Worm (Caenorhabditis elegans): ENCODE measurements around the gene paic-1.

The paic-1 gene

ce11 chrII:4358765-4359164, 13.6 kb downstream of the paic-1 start, which contains the start of gene lat-2:
lat-2 (plus strand) TSS chrII:4359065.
- no peak for TF ChIP-seq B0019.2 (GFP tag; conservative IDR thresholded peaks at IDR 0.05)
- no peak for TF ChIP-seq Y79H2A.3 (GFP tag; conservative IDR thresholded peaks at IDR 0.05)
- TF ChIP-seq akir-1 (GFP tag; optimal IDR thresholded peaks at IDR 0.05): no peak
- TF ChIP-seq hmg-1.2 (GFP tag; IDR thresholded peaks at IDR 0.05): no peak
- no peak for TF ChIP-seq ceh-91 (GFP tag; IDR thresholded peaks at IDR 0.05)
- no peak for TF ChIP-seq aptf-2 (GFP tag; conservative IDR thresholded peaks at IDR 0.05)
- TF ChIP-seq ztf-28 (GFP tag; IDR thresholded peaks at IDR 0.05): no peak
- no peak for TF ChIP-seq B0336.3 (GFP tag; IDR thresholded peaks at IDR 0.05)
- no peak for TF ChIP-seq snpc-4 (GFP tag; optimal IDR thresholded peaks at IDR 0.05)
- TF ChIP-seq snpc-4 (tag; optimal IDR thresholded peaks at IDR 0.05): no peak
- no peak for TF ChIP-seq unc-62 (GFP tag; optimal IDR thresholded peaks at IDR 0.05)
- no peak for TF ChIP-seq nhr-90 (tag; optimal IDR thresholded peaks at IDR 0.05)
- TF ChIP-seq Y95B8A.8 (GFP tag; IDR thresholded peaks at IDR 0.05): no peak
- no peak for TF ChIP-seq tbx-9 (tag; optimal IDR thresholded peaks at IDR 0.05; ENCODE audit: borderline replicate concordance)
- no peak for TF ChIP-seq C17E4.6 (GFP tag; IDR thresholded peaks at IDR 0.05)
- no peak for TF ChIP-seq F33H1.4 (GFP tag; IDR thresholded peaks at IDR 0.05)
- no peak for TF ChIP-seq hlh-12 (tag; optimal IDR thresholded peaks at IDR 0.05)
- TF ChIP-seq F57A8.1 (GFP tag; optimal IDR thresholded peaks at IDR 0.05): no peak
- TF ChIP-seq nhr-27 (tag; optimal IDR thresholded peaks at IDR 0.05): no peak
- TF ChIP-seq ztf-18 (tag; optimal IDR thresholded peaks at IDR 0.05): no peak
- TF ChIP-seq let-607 (tag; optimal IDR thresholded peaks at IDR 0.05): no peak

- TF ChIP-seq F37B4.10 (GFP tag; IDR thresholded peaks at IDR 0.05) (no peak), hlh-12 (tag; optimal IDR thresholded peaks at IDR 0.05) (no peak), F10E7.11 (tag; optimal IDR thresholded peaks at IDR 0.05) (no peak), ceh-79 (tag; optimal IDR thresholded peaks at IDR 0.05) (no peak), F33H1.4 (GFP tag; IDR thresholded peaks at IDR 0.05) (no peak), madf-8 (GFP tag; conservative IDR thresholded peaks at IDR 0.05) (no peak), madf-6 (GFP tag; IDR thresholded peaks at IDR 0.05) (no peak), dox-1 (GFP tag; IDR thresholded peaks at IDR 0.05) (no peak), pbrm-1 (GFP tag; IDR thresholded peaks at IDR 0.05) (no peak), lin-54 (GFP tag; optimal IDR thresholded peaks at IDR 0.05) (no peak), cebp-1 (GFP tag; IDR thresholded peaks at IDR 0.05) (no peak), cebp-1 (tag; optimal IDR thresholded peaks at IDR 0.05) (no peak), atf-7 (tag; optimal IDR thresholded peaks at IDR 0.05) (no peak), ztf-28 (GFP tag; IDR thresholded peaks at IDR 0.05) (no peak), dpff-1 (tag; optimal IDR thresholded peaks at IDR 0.05) (no peak), K11D2.4 (GFP tag; IDR thresholded peaks at IDR 0.05) (no peak)
Observed at ce11 chrII:4355217-4355616, 17.1 kb downstream of the paic-1 start, which contains the start of the genes H20J04.7 and H20J04.1. H20J04.7 (minus strand) TSS chrII:4355317. H20J04.1 (plus strand) TSS chrII:4355613.

DNA sequence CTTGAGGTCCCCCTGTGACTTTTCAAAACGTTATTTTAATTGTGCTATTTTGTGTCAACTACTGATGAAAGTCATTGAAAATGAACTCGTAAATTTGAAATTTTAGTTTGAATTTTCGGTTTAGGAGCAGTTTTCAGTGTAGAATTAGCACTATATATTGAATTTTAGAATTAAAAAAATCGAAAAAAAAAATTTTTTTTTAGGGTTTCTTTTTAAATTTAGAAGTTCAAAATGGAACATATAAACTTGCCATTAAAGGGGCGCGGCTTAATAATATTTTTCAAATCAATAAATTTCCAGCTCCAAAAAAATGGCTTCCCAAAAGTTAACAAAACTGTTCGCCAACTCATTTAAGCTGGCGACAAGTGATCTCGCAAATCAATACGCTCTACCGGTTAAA, 21.4 kb downstream of the paic-1 start, which contains the start of gene H20J04.9:
Gene H20J04.9, plus strand, starts transcription at position 301 of the 400 bp plus-strand sequence.
- TF ChIP-seq hmg-20 (GFP tag; IDR thresholded peaks at IDR 0.05) (no peak), F23B12.7 (tag; optimal IDR thresholded peaks at IDR 0.05; ENCODE audit: insufficient read depth) (no peak), gei-17 (GFP tag; optimal IDR thresholded peaks at IDR 0.05) (no peak), ztf-26 (tag; optimal IDR thresholded peaks at IDR 0.05) (no peak), C17E4.6 (GFP tag; IDR thresholded peaks at IDR 0.05) (no peak), F49E8.2 (tag; optimal IDR thresholded peaks at IDR 0.05; ENCODE audit: insufficient read depth) (no peak), F39B2.1 (GFP tag; IDR thresholded peaks at IDR 0.05) (no peak), rec-8 (tag; optimal IDR thresholded peaks at IDR 0.05) (no peak), sea-2 (GFP tag; IDR thresholded peaks at IDR 0.05) (no peak), nhr-80 (tag; optimal IDR thresholded peaks at IDR 0.05) (no peak), Y79H2A.3 (GFP tag; conservative IDR thresholded peaks at IDR 0.05) (no peak), rcor-1 (GFP tag; IDR thresholded peaks at IDR 0.05) (no peak), repo-1 (tag; optimal IDR thresholded peaks at IDR 0.05) (no peak), F10E7.11 (tag; optimal IDR thresholded peaks at IDR 0.05) (no peak), hlh-12 (tag; optimal IDR thresholded peaks at IDR 0.05) (no peak), athp-1 (tag; optimal IDR thresholded peaks at IDR 0.05) (no peak), zfh-2 (GFP tag; conservative IDR thresholded peaks at IDR 0.05) (no peak)
